Fruit fly (Drosophila melanogaster): Measurements from ENCODE around the gene CG9281.
A peak's percentile ranks its signal among the peaks of the same experiment; 100 is the strongest.

CG9281 gene

dm6 chrX:15738890-15739550 lies 28.7 kb upstream of the CG9281 start, which contains the start of the genes CG11679 and CG8206 (continued):
- TF ChIP-seq CG16815 (GFP tag; optimal IDR thresholded peaks at IDR 0.05) (no peak), ac (GFP tag; optimal IDR thresholded peaks at IDR 0.05) (no peak), Blimp-1 (GFP tag; optimal IDR thresholded peaks at IDR 0.05) (no peak), lab (GFP tag; optimal IDR thresholded peaks at IDR 0.05) (no peak), Fer2 (tag; optimal IDR thresholded peaks at IDR 0.05) (no peak), CG12391 (tag; optimal IDR thresholded peaks at IDR 0.05) (peak; percentile 44), chinmo (GFP tag; IDR thresholded peaks at IDR 0.05; ENCODE audit: partially characterized antibody) (0 out of 4 replicates have a peak, but pooled peaks have one; percentile 44), bigmax (GFP tag; optimal IDR thresholded peaks at IDR 0.05) (no peak), CG7963 (GFP tag; IDR thresholded peaks at IDR 0.05; ENCODE audit: partially characterized antibody) (0 out of 3 replicates have a peak, but pooled peaks have one; percentile 19), Spps (tag; optimal IDR thresholded peaks at IDR 0.05) (no peak), Hr51 (GFP tag; optimal IDR thresholded peaks at IDR 0.05) (no peak), CG7372 (GFP tag; IDR thresholded peaks at IDR 0.05) (no peak), CG7271 (tag; optimal IDR thresholded peaks at IDR 0.05) (no peak), NFAT (GFP tag; IDR thresholded peaks at IDR 0.05) (no peak), CG9437 (GFP tag; optimal IDR thresholded peaks at IDR 0.05) (no peak), CG1832 (GFP tag; optimal IDR thresholded peaks at IDR 0.05) (no peak), Jarid2 (GFP tag; optimal IDR thresholded peaks at IDR 0.05) (no peak), CG16779 (GFP tag; IDR thresholded peaks at IDR 0.05) (no peak), bsh (GFP tag; optimal IDR thresholded peaks at IDR 0.05) (no peak), CoRest (tag; optimal IDR thresholded peaks at IDR 0.05) (peak; percentile 59), CG9932 (GFP tag; IDR thresholded peaks at IDR 0.05) (peak; percentile 61), CG18764 (GFP tag; optimal IDR thresholded peaks at IDR 0.05) (no peak), MBD-R2 (GFP tag; IDR thresholded peaks at IDR 0.05) (peak; percentile 77), Nf-YA (GFP tag; IDR thresholded peaks at IDR 0.05) (no peak), phol (tag; optimal IDR thresholded peaks at IDR 0.05) (peak; percentile 55), Atf-2 (GFP tag; optimal IDR thresholded peaks at IDR 0.05) (peak; percentile 31), CG7357 (GFP tag; IDR thresholded peaks at IDR 0.05) (no peak), Mrtf (GFP tag; IDR thresholded peaks at IDR 0.05) (no peak), Dp (GFP tag; optimal IDR thresholded peaks at IDR 0.05) (peak; percentile 13), YL-1 (GFP tag; optimal IDR thresholded peaks at IDR 0.05) (peak; percentile 42), CG11696 (GFP tag; IDR thresholded peaks at IDR 0.05) (no peak), CG10209 (GFP tag; optimal IDR thresholded peaks at IDR 0.05) (peak; percentile 16), CG6791 (GFP tag; IDR thresholded peaks at IDR 0.05; ENCODE audit: partially characterized antibody) (no peak), CG43689 (GFP tag; IDR thresholded peaks at IDR 0.05) (no peak), esg (GFP tag; conservative IDR thresholded peaks at IDR 0.05) (no peak), mirr (GFP tag; optimal IDR thresholded peaks at IDR 0.05) (no peak), ERR (GFP tag; optimal IDR thresholded peaks at IDR 0.05) (no peak), Hmr (GFP tag; optimal IDR thresholded peaks at IDR 0.05) (no peak), CG10654 (GFP tag; optimal IDR thresholded peaks at IDR 0.05) (no peak), pho (GFP tag; optimal IDR thresholded peaks at IDR 0.05) (peak; percentile 18), Mad (GFP tag; optimal IDR thresholded peaks at IDR 0.05) (no peak), stwl (tag; optimal IDR thresholded peaks at IDR 0.05) (peak; percentile 9), mam (GFP tag; optimal IDR thresholded peaks at IDR 0.05) (peak; percentile 66), Rx (GFP tag; IDR thresholded peaks at IDR 0.05) (no peak), Rfx (GFP tag; IDR thresholded peaks at IDR 0.05) (peak; percentile 72), CG13424 (tag; optimal IDR thresholded peaks at IDR 0.05) (peak; percentile 56), C15 (GFP tag; IDR thresholded peaks at IDR 0.05) (no peak), Nf-YB (GFP tag; optimal IDR thresholded peaks at IDR 0.05) (no peak), cas (GFP tag; IDR thresholded peaks at IDR 0.05) (no peak)

Measured in whole organism, embryonic.